Worm (Caenorhabditis elegans) whole organism, young adult: ENCODE data around the gene arid-1.

Source experiments
- F23B12.7 ChIP-seq: sonication (generic microtip); optimal IDR thresholded peaks from 2 replicates; lab custom pipeline; 2017; ENCODE audit warnings: missing genetic modification characterization, mild to moderate bottlenecking, missing compliant biosample characterization, antibody characterized with exemption, moderate library complexity; ENCODE audit not compliant: insufficient read depth
- Y53F4B.3 ChIP-seq: fragments of 200-800 bp; sonication (Bioruptor generic); IDR thresholded peaks from 2 replicates; pipeline ENCODE4 v1.3.6; 2022; ENCODE audit warnings: missing genetic modification reagents, missing genetic modification characterization, missing compliant biosample characterization
- efl-1 ChIP-seq: fragments of 150-350 bp; optimal IDR thresholded peaks from 2 replicates; lab custom pipeline; 2014; ENCODE audit warnings: missing biosample characterization, missing genetic modification reagents, missing genetic modification characterization
- lin-35 ChIP-seq, 3 experiments: fragments of 150-350 bp in 2 of 3; sonication (generic microtip) in 1 of 3; optimal IDR thresholded peaks; 2 replicates each; lab custom pipeline; 2014 to 2018; ENCODE audit warnings: missing biosample characterization in 3 of 3, missing genetic modification characterization in 3 of 3, missing genetic modification reagents in 3 of 3
- madf-6 ChIP-seq: fragments of 200-800 bp; sonication (Bioruptor generic); IDR thresholded peaks from 2 replicates; pipeline ENCODE4 v1.3.6; 2022; ENCODE audit warnings: missing genetic modification reagents, missing genetic modification characterization, missing compliant biosample characterization
- nfya-1 ChIP-seq: sonication (generic microtip); optimal IDR thresholded peaks from 2 replicates; lab custom pipeline; 2017; ENCODE audit warnings: antibody characterized with exemption, missing compliant biosample characterization, missing genetic modification characterization, borderline replicate concordance; ENCODE audit not compliant: insufficient read depth
- snpc-4 ChIP-seq, 5 experiments: fragments of 150-350 bp in 1 of 5; sonication (generic microtip) in 4 of 5; optimal IDR thresholded peaks; 2 replicates each; lab custom pipeline; 2014 to 2018; ENCODE audit warnings: missing genetic modification characterization in 5 of 5, missing biosample characterization in 3 of 5, antibody characterized with exemption in 2 of 5, mild to moderate bottlenecking in 2 of 5, missing compliant biosample characterization in 2 of 5, missing genotype in 2 of 5, moderate library complexity in 2 of 5, missing genetic modification reagents in 1 of 5
- sptf-2 ChIP-seq: fragments of 200-800 bp; sonication (Bioruptor generic); optimal IDR thresholded peaks from 2 replicates; lab custom pipeline; 2018; ENCODE audit warnings: mild to moderate bottlenecking, missing genetic modification characterization, missing compliant biosample characterization

ce11 chrV:155215-155614 lies 30.8 kb upstream of the arid-1 start:
- TF ChIP-seq nfya-1 (tag; lab: Kevin White, UChicago): no peak
- TF ChIP-seq madf-6 (GFP tag; lab: Robert Waterston, UW): 0 out of 2 replicates have a peak, but pooled peaks have one; percentile 30
- no peak for TF ChIP-seq snpc-4 (GFP tag; optimal IDR thresholded peaks at IDR 0.05; lab: Kevin White, UChicago)
- no peak for TF ChIP-seq snpc-4 (tag; optimal IDR thresholded peaks at IDR 0.05; lab: Kevin White, UChicago)
- TF ChIP-seq sptf-2 (GFP tag; lab: Kevin White, UChicago): no peak
- TF ChIP-seq efl-1 (GFP tag; lab: Kevin White, UChicago): no peak
- TF ChIP-seq F23B12.7 (tag; lab: Kevin White, UChicago): no peak
- no peak for TF ChIP-seq lin-35 (GFP tag; optimal IDR thresholded peaks at IDR 0.05; lab: Kevin White, UChicago)
- TF ChIP-seq Y53F4B.3: no peak
